Fruit fly (Drosophila melanogaster): ENCODE results near the gene Ddx56.

Ddx56 gene

DNA sequence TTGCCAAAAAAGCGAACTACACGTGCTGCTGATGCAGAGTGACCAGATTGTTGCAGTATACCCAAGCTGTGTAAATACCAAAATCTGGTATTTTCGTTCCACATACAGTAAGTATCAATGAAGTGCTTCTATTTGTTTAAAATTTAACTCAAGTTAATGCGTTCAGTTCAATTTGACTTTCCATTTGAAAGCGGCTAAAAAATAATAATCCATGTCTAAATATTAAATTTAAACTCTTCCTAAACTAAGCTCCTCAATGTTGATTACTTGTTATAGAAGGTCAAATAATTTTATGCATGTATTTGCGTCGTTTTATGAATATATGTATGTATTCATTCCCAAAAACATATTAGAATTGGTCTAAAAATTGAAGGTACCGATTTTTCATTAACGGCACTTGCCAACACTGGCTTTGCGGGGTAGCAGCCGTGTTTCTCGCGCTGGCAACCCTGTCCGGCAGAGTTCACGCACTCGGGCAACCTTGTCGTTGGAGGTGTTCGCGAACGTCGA lies 37.9 kb downstream of the Ddx56 start, which contains the start of the genes peng and sol (continued):
- TF ChIP-seq zfh1 (GFP tag; IDR thresholded peaks at IDR 0.05) (peak; percentile 41; the same call in 1 of the 3 replicates), lov (optimal IDR thresholded peaks at IDR 0.05) (no peak), lov (GFP tag; IDR thresholded peaks at IDR 0.05) (peak; percentile 49; the same call in 1 of the 3 replicates), grn (GFP tag; optimal IDR thresholded peaks at IDR 0.05) (no peak), prd (optimal IDR thresholded peaks at IDR 0.05) (no peak), prd (GFP tag; IDR thresholded peaks at IDR 0.05) (peak; percentile 69; the same call in 2 of the 3 replicates), cato (GFP tag; optimal IDR thresholded peaks at IDR 0.05; ENCODE audit: borderline replicate concordance) (peak; percentile 59), Mrtf (GFP tag; IDR thresholded peaks at IDR 0.05) (peak; percentile 52; the same call in 1 of the 3 replicates), MTF-1 (GFP tag; optimal IDR thresholded peaks at IDR 0.05; ENCODE audit: borderline replicate concordance) (no peak), CG2199 (GFP tag; IDR thresholded peaks at IDR 0.05) (no peak), CG13424 (tag; optimal IDR thresholded peaks at IDR 0.05) (peak; percentile 74), CG1529 (GFP tag; optimal IDR thresholded peaks at IDR 0.05) (peak; percentile 18), CG10321 (GFP tag; IDR thresholded peaks at IDR 0.05) (no peak), CG1832 (GFP tag; optimal IDR thresholded peaks at IDR 0.05) (no peak), Fer2 (tag; optimal IDR thresholded peaks at IDR 0.05) (peak; percentile 49), CG8290 (GFP tag; optimal IDR thresholded peaks at IDR 0.05) (peak; percentile 100), CG8290 (tag; optimal IDR thresholded peaks at IDR 0.05) (peak; percentile 98 to 100), Pdp1 (GFP tag; optimal IDR thresholded peaks at IDR 0.05) (peak; percentile 67 to 75), CG8281 (tag; optimal IDR thresholded peaks at IDR 0.05) (peak; percentile 38), ind (GFP tag; optimal IDR thresholded peaks at IDR 0.05) (peak; percentile 76), CG13624 (GFP tag; optimal IDR thresholded peaks at IDR 0.05) (peak; percentile 76), esg (GFP tag; conservative IDR thresholded peaks at IDR 0.05) (peak; percentile 53), C15 (GFP tag; IDR thresholded peaks at IDR 0.05) (0 out of 3 replicates have a peak, but pooled peaks have one; percentile 25), ase (GFP tag; IDR thresholded peaks at IDR 0.05) (0 out of 3 replicates have a peak, but pooled peaks have one; percentile 15), jumu (GFP tag; optimal IDR thresholded peaks at IDR 0.05) (peak; percentile 58), ssp (GFP tag; IDR thresholded peaks at IDR 0.05) (peak; percentile 51; the same call in 1 of the 2 replicates), Spps (tag; optimal IDR thresholded peaks at IDR 0.05) (no peak), tna (GFP tag; IDR thresholded peaks at IDR 0.05; ENCODE audit: partially characterized antibody) (no peak), CG11696 (GFP tag; IDR thresholded peaks at IDR 0.05) (no peak), Eip74EF (GFP tag; optimal IDR thresholded peaks at IDR 0.05) (no peak), CG11085 (GFP tag; IDR thresholded peaks at IDR 0.05) (no peak), CG4730 (GFP tag; IDR thresholded peaks at IDR 0.05) (peak; percentile 23; the same call in 1 of the 2 replicates), nerfin-1 (tag; optimal IDR thresholded peaks at IDR 0.05) (peak; percentile 45)

DNA sequence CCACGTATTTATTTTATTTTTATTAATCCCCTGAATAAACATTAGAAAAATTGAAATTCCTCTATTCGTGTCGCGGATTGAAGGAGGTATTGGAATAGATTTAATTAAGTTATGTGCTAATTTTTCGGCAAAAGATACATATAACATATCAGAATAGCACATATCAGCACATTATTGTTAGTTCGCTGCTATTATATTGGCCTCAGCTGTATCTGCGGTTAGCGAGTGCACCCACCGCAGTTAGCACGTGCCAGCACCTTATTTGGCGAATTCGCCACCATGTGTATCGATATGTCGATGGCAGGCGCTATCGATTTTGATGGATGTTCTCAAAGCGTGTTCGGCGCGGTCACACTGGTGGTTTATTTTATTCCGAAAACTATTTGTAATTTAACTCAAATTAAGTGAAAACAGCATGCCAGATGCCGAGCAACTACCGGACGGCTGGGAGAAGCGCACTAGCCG lies 42.7 kb downstream of the Ddx56 start, which contains the start of gene dod:
TSS of gene dod (plus strand) at position 323 of the 465 bp plus-strand sequence.
- TF ChIP-seq gce (GFP tag; IDR thresholded peaks at IDR 0.05): peak; percentile 26; the same call in 1 of the 3 replicates
- peak; percentile 95 for TF ChIP-seq gfzf (GFP tag; optimal IDR thresholded peaks at IDR 0.05)
- TF ChIP-seq CG7786 (GFP tag; optimal IDR thresholded peaks at IDR 0.05): peak; percentile 50
- TF ChIP-seq CG12299 (tag; optimal IDR thresholded peaks at IDR 0.05): no peak
- peak; percentile 38; the same call in 2 of the 3 replicates for TF ChIP-seq CG17361 (GFP tag; IDR thresholded peaks at IDR 0.05)
- TF ChIP-seq Ptx1 (GFP tag; IDR thresholded peaks at IDR 0.05): peak; percentile 61
- peak; percentile 73; the same call in 1 of the 4 replicates for TF ChIP-seq chinmo (GFP tag; IDR thresholded peaks at IDR 0.05; ENCODE audit: partially characterized antibody)
- no peak for TF ChIP-seq gsb-n (tag; optimal IDR thresholded peaks at IDR 0.05)
- TF ChIP-seq CG9727 (GFP tag; optimal IDR thresholded peaks at IDR 0.05): peak; percentile 35
- peak; percentile 49 for TF ChIP-seq CG15601 (tag; optimal IDR thresholded peaks at IDR 0.05)
- TF ChIP-seq CG13624 (GFP tag; optimal IDR thresholded peaks at IDR 0.05): peak; percentile 61
- TF ChIP-seq tll (GFP tag; optimal IDR thresholded peaks at IDR 0.05): no peak
- TF ChIP-seq CG32772 (GFP tag; IDR thresholded peaks at IDR 0.05): no peak
- peak; percentile 54 for TF ChIP-seq CG34376 (GFP tag; optimal IDR thresholded peaks at IDR 0.05)
- peak; percentile 17; the same call in 1 of the 2 replicates for TF ChIP-seq ttk (GFP tag; IDR thresholded peaks at IDR 0.05)
- no peak for TF ChIP-seq dan (GFP tag; IDR thresholded peaks at IDR 0.05)
- TF ChIP-seq onecut (GFP tag; IDR thresholded peaks at IDR 0.05): peak; percentile 87
- TF ChIP-seq E2f1 (GFP tag; IDR thresholded peaks at IDR 0.05): peak; percentile 20; the same call in 1 of the 2 replicates
- peak; percentile 54 for TF ChIP-seq Antp (GFP tag; optimal IDR thresholded peaks at IDR 0.05)
